Worm (Caenorhabditis elegans): ENCODE data around the gene H41C03.3.

DNA sequence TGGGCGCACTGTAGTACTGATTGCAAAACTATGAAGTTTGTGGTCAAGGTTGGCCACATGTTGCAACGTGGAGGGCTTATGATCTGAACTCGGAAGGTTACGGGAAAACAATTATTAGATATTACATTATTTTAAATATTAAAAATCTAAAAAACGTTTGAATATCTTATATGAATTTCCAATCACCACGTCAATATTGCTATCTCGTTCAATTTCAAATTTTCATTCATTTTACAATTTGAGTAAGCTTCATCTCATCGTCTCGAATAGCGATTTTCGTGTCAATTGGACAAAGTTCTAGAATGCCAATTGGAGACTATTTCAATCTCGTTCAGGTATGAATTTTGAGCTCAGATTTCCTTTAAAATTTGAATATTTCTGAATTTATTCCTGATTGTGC is 29.2 kb upstream of the H41C03.3 start, which contains the start of gene ZK1248.20:
- TF ChIP-seq mab-5 (tag; optimal IDR thresholded peaks at IDR 0.05) (no peak), unc-62 (GFP tag; optimal IDR thresholded peaks at IDR 0.05) (no peak), blmp-1 (tag; optimal IDR thresholded peaks at IDR 0.05) (no peak), ztf-11 (tag; optimal IDR thresholded peaks at IDR 0.05) (no peak), nhr-237 (tag; optimal IDR thresholded peaks at IDR 0.05) (no peak), nhr-12 (tag; optimal IDR thresholded peaks at IDR 0.05) (no peak), sptf-1 (tag; optimal IDR thresholded peaks at IDR 0.05) (no peak), ces-1 (GFP tag; optimal IDR thresholded peaks at IDR 0.05) (no peak)
